Worm (Caenorhabditis elegans) whole organism, mixed stage, embryonic: ENCODE data around the gene C07E3.8.

Experiments
- M03D4.4 ChIP-seq: sonication (generic microtip); optimal IDR thresholded peaks from 2 replicates; lab custom pipeline; 2017; ENCODE audit warnings: mild to moderate bottlenecking, missing genetic modification characterization, missing compliant biosample characterization
- bed-3 ChIP-seq: fragments of 200-800 bp; sonication (Bioruptor generic); optimal IDR thresholded peaks from 3 replicates; lab custom pipeline; 2018; ENCODE audit warnings: mild to moderate bottlenecking, missing genetic modification characterization, moderate library complexity, missing compliant biosample characterization
- blmp-1 ChIP-seq: fragments of 150-350 bp; optimal IDR thresholded peaks from 2 replicates; lab custom pipeline; 2014; ENCODE audit warnings: missing biosample characterization, missing genetic modification characterization
- ceh-39 ChIP-seq: fragments of 150-350 bp; optimal IDR thresholded peaks from 2 replicates; lab custom pipeline; 2014; ENCODE audit warnings: missing biosample characterization, missing genetic modification characterization
- ceh-43 ChIP-seq: fragments of 200-800 bp; sonication (Bioruptor generic); optimal IDR thresholded peaks from 2 replicates; lab custom pipeline; 2018; ENCODE audit warnings: mild to moderate bottlenecking, missing genetic modification characterization, moderate library complexity, missing compliant biosample characterization
- ceh-83 ChIP-seq: fragments of 200-800 bp; sonication (Bioruptor generic); optimal IDR thresholded peaks from 2 replicates; lab custom pipeline; 2018; ENCODE audit warnings: mild to moderate bottlenecking, missing genetic modification characterization, missing compliant biosample characterization
- ces-1 ChIP-seq: fragments of 150-350 bp; optimal IDR thresholded peaks from 2 replicates; lab custom pipeline; 2014; ENCODE audit warnings: missing biosample characterization, missing genetic modification reagents, missing genetic modification characterization
- cnd-1 ChIP-seq: fragments of 200-800 bp; sonication (Bioruptor generic); optimal IDR thresholded peaks from 2 replicates; lab custom pipeline; 2018; ENCODE audit warnings: mild to moderate bottlenecking, missing genetic modification characterization, missing compliant biosample characterization
- drap-1 ChIP-seq: fragments of 200-800 bp; sonication (Bioruptor generic); optimal IDR thresholded peaks from 3 replicates; lab custom pipeline; 2018; ENCODE audit warnings: mild to moderate bottlenecking, missing genetic modification characterization, missing compliant biosample characterization
- elt-1 ChIP-seq: sonication (generic microtip); optimal IDR thresholded peaks from 2 replicates; lab custom pipeline; 2017; ENCODE audit warnings: missing genetic modification characterization, mild to moderate bottlenecking, missing compliant biosample characterization, antibody characterized with exemption, moderate library complexity, borderline replicate concordance; ENCODE audit not compliant: insufficient read depth
- elt-3 ChIP-seq: fragments of 150-350 bp; optimal IDR thresholded peaks from 2 replicates; lab custom pipeline; 2014; ENCODE audit warnings: missing biosample characterization, missing genetic modification characterization
- flh-1 ChIP-seq: fragments of 200-800 bp; sonication (Bioruptor generic); optimal IDR thresholded peaks from 2 replicates; lab custom pipeline; 2018; ENCODE audit warnings: mild to moderate bottlenecking, missing genetic modification characterization, moderate library complexity, missing compliant biosample characterization
- ham-2 ChIP-seq: fragments of 200-800 bp; sonication (Bioruptor generic); optimal IDR thresholded peaks from 2 replicates; lab custom pipeline; 2018; ENCODE audit warnings: mild to moderate bottlenecking, missing genetic modification characterization, missing compliant biosample characterization
- hlh-1 ChIP-seq: fragments of 150-350 bp; optimal IDR thresholded peaks from 2 replicates; lab custom pipeline; 2014; ENCODE audit warnings: missing biosample characterization, missing genetic modification reagents, missing genetic modification characterization
- lin-13 ChIP-seq: fragments of 150-350 bp; optimal IDR thresholded peaks from 2 replicates; lab custom pipeline; 2014; ENCODE audit warnings: missing biosample characterization, missing genetic modification characterization
- lin-32 ChIP-seq: fragments of 200-800 bp; sonication (Bioruptor generic); optimal IDR thresholded peaks from 2 replicates; lab custom pipeline; 2018; ENCODE audit warnings: mild to moderate bottlenecking, missing genetic modification characterization, missing compliant biosample characterization
- lsy-2 ChIP-seq: fragments of 150-350 bp; optimal IDR thresholded peaks from 2 replicates; lab custom pipeline; 2014; ENCODE audit warnings: missing biosample characterization, missing genetic modification characterization
- mab-5 ChIP-seq: fragments of 150-350 bp; optimal IDR thresholded peaks from 2 replicates; lab custom pipeline; 2014; ENCODE audit warnings: missing biosample characterization, missing genetic modification characterization
- mep-1 ChIP-seq: fragments of 150-350 bp; optimal IDR thresholded peaks from 2 replicates; lab custom pipeline; 2017; ENCODE audit warnings: missing biosample characterization, missing genetic modification reagents, missing genetic modification characterization, inconsistent platforms
- mls-2 ChIP-seq: sonication (generic microtip); optimal IDR thresholded peaks from 2 replicates; lab custom pipeline; 2016; ENCODE audit warnings: mild to moderate bottlenecking, missing genetic modification characterization, moderate library complexity, missing compliant biosample characterization
- nhr-12 ChIP-seq: fragments of 150-350 bp; optimal IDR thresholded peaks from 2 replicates; lab custom pipeline; 2014; ENCODE audit warnings: missing biosample characterization, missing genetic modification characterization
- nhr-2 ChIP-seq: fragments of 150-350 bp; optimal IDR thresholded peaks from 2 replicates; lab custom pipeline; 2014; ENCODE audit warnings: missing biosample characterization, missing genetic modification characterization
- nhr-237 ChIP-seq: fragments of 150-350 bp; optimal IDR thresholded peaks from 2 replicates; lab custom pipeline; 2014; ENCODE audit warnings: missing biosample characterization, missing genetic modification characterization
- nhr-28 ChIP-seq: fragments of 150-350 bp; optimal IDR thresholded peaks from 2 replicates; lab custom pipeline; 2014; ENCODE audit warnings: missing biosample characterization, missing genetic modification characterization
- nhr-76 ChIP-seq: sonication (generic microtip); optimal IDR thresholded peaks from 2 replicates; lab custom pipeline; 2017; ENCODE audit warnings: missing biosample characterization, missing genetic modification characterization
- pha-4 ChIP-seq: fragments of 150-350 bp; optimal IDR thresholded peaks from 2 replicates; lab custom pipeline; 2018; ENCODE audit warnings: missing biosample characterization, missing genetic modification reagents, missing genetic modification characterization
- sem-2 ChIP-seq: fragments of 200-800 bp; sonication (Bioruptor generic); optimal IDR thresholded peaks from 2 replicates; lab custom pipeline; 2018; ENCODE audit warnings: mild to moderate bottlenecking, missing genetic modification characterization, missing compliant biosample characterization
- snpc-4 ChIP-seq: fragments of 150-350 bp; optimal IDR thresholded peaks from 2 replicates; lab custom pipeline; 2014; ENCODE audit warnings: missing biosample characterization, missing genetic modification characterization
- sptf-1 ChIP-seq: sonication (generic microtip); optimal IDR thresholded peaks from 2 replicates; lab custom pipeline; 2017; ENCODE audit warnings: mild to moderate bottlenecking, missing genetic modification characterization, moderate library complexity, missing compliant biosample characterization
- tbx-8 ChIP-seq: fragments of 200-800 bp; sonication (Bioruptor generic); optimal IDR thresholded peaks from 2 replicates; lab custom pipeline; 2018; ENCODE audit warnings: mild to moderate bottlenecking, missing genetic modification characterization, moderate library complexity, missing compliant biosample characterization
- unc-120 ChIP-seq: sonication (generic microtip); optimal IDR thresholded peaks from 2 replicates; lab custom pipeline; 2017; ENCODE audit warnings: missing genetic modification characterization, missing compliant biosample characterization; ENCODE audit not compliant: poor library complexity, severe bottlenecking
- unc-39 ChIP-seq: fragments of 150-350 bp; optimal IDR thresholded peaks from 2 replicates; lab custom pipeline; 2014; ENCODE audit warnings: missing biosample characterization, missing genetic modification characterization
- unc-62 ChIP-seq: fragments of 150-350 bp; optimal IDR thresholded peaks from 2 replicates; lab custom pipeline; 2014; ENCODE audit warnings: missing biosample characterization, missing genetic modification reagents, missing genetic modification characterization
- zip-8 ChIP-seq: fragments of 150-350 bp; optimal IDR thresholded peaks from 2 replicates; lab custom pipeline; 2014; ENCODE audit warnings: missing biosample characterization, missing genetic modification characterization
- ztf-11 ChIP-seq: fragments of 150-350 bp; optimal IDR thresholded peaks from 2 replicates; lab custom pipeline; 2014; ENCODE audit warnings: missing biosample characterization, missing genetic modification characterization

C07E3.8 gene

ce11 chrII:10388041-10388706, 36.1 kb downstream of the C07E3.8 start:
- TF ChIP-seq tbx-8 (GFP tag; lab: Kevin White, UChicago) (peak; percentile 78), ces-1 (GFP tag; lab: Kevin White, UChicago) (peak; percentile 48), bed-3 (GFP tag; lab: Kevin White, UChicago) (peak; percentile 37), ceh-83 (GFP tag; lab: Kevin White, UChicago) (peak; percentile 74), drap-1 (GFP tag; lab: Kevin White, UChicago) (peak; percentile 54), elt-1 (tag; lab: Kevin White, UChicago) (peak; percentile 54), mab-5 (tag; lab: Kevin White, UChicago) (no peak), ztf-11 (tag; lab: Kevin White, UChicago) (no peak), snpc-4 (no peak), ceh-43 (GFP tag; lab: Kevin White, UChicago) (peak; percentile 77), nhr-76 (tag; lab: Kevin White, UChicago) (no peak), flh-1 (GFP tag; lab: Kevin White, UChicago) (peak; percentile 5), nhr-28 (no peak), cnd-1 (peak; percentile 38), ceh-39 (tag; lab: Kevin White, UChicago) (peak; percentile 4), nhr-12 (tag; lab: Kevin White, UChicago) (no peak), lin-32 (peak; percentile 30), pha-4 (tag; lab: Kevin White, UChicago) (no peak), zip-8 (no peak), lin-13 (tag; lab: Kevin White, UChicago) (no peak), nhr-237 (tag; lab: Kevin White, UChicago) (peak; percentile 11), blmp-1 (tag; lab: Kevin White, UChicago) (no peak), M03D4.4 (peak; percentile 82), ham-2 (GFP tag; lab: Kevin White, UChicago) (no peak), lsy-2 (tag; lab: Kevin White, UChicago) (peak; percentile 52), sem-2 (GFP tag; lab: Kevin White, UChicago) (no peak), mls-2 (peak; percentile 66), hlh-1 (tag; lab: Kevin White, UChicago) (peak; percentile 39), unc-39 (no peak), sptf-1 (tag; lab: Kevin White, UChicago) (peak; percentile 91), elt-3 (no peak), unc-120 (tag; lab: Kevin White, UChicago) (peak; percentile 70), mep-1 (tag; lab: Kevin White, UChicago) (peak; percentile 78), unc-62 (GFP tag; lab: Kevin White, UChicago) (no peak), nhr-2 (tag; lab: Kevin White, UChicago) (no peak)

- no peak for TF ChIP-seq mab-5 (tag; lab: Kevin White, UChicago)
- no peak for TF ChIP-seq mls-2
- no peak for TF ChIP-seq mep-1 (tag; lab: Kevin White, UChicago)
- TF ChIP-seq nhr-237 (tag; lab: Kevin White, UChicago) = no peak
- TF ChIP-seq hlh-1 (tag; lab: Kevin White, UChicago) = no peak
- no peak for TF ChIP-seq ceh-43 (GFP tag; lab: Kevin White, UChicago)
- no peak for TF ChIP-seq sem-2 (GFP tag; lab: Kevin White, UChicago)
- TF ChIP-seq sptf-1 (tag; lab: Kevin White, UChicago) = no peak
- TF ChIP-seq blmp-1 (tag; lab: Kevin White, UChicago) = no peak
- TF ChIP-seq nhr-12 (tag; lab: Kevin White, UChicago) = no peak
- TF ChIP-seq unc-120 (tag; lab: Kevin White, UChicago) = no peak
- no peak for TF ChIP-seq ceh-83 (GFP tag; lab: Kevin White, UChicago)
- no peak for TF ChIP-seq lsy-2 (tag; lab: Kevin White, UChicago)
- TF ChIP-seq ham-2 (GFP tag; lab: Kevin White, UChicago) = no peak
- TF ChIP-seq tbx-8 (GFP tag; lab: Kevin White, UChicago) = no peak
- no peak for TF ChIP-seq unc-39
- TF ChIP-seq bed-3 (GFP tag; lab: Kevin White, UChicago) = no peak
- no peak for TF ChIP-seq flh-1 (GFP tag; lab: Kevin White, UChicago)
- no peak for TF ChIP-seq cnd-1
- TF ChIP-seq unc-62 (GFP tag; lab: Kevin White, UChicago) = no peak
Measured at ce11 chrII:10389038-10389437, 37.0 kb downstream of the C07E3.8 start.
